Fruit fly (Drosophila melanogaster): ENCODE results near the gene CG33543.

DNA sequence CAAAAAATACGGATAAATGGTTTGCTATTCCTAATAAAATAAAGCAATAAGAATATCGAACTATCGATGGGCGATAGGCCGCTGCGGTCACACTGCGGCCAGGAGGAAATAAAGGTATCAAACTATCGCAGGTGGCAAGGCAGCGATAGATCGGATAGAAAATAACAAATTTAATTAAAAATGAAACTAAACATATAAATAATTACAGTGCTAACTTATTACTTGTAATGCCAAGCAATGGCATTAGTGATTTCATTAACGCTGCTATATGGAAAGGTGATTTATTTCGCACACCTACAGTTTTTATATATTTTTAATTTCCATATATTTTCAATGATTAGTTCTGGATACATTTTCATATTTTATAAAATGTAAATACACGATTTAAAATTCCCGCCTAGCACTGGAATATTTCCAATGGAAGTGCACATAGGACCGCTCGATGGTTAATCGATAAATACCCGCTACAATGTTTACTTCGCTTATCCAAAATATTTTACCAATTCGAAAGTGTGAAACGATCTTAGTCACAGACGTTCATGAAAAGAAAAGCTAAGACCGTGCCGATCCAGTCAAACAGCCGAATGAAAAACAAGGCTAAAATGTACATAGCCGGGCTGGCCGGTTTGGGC, 25.3 kb downstream of the CG33543 start, which contains the start of the genes CG15356 and CG15362:
- no peak for TF ChIP-seq psq (optimal IDR thresholded peaks at IDR 0.05)
- TF ChIP-seq ttk (optimal IDR thresholded peaks at IDR 0.05): no peak
- TF ChIP-seq Sin3A (optimal IDR thresholded peaks at IDR 0.05): no peak
